Fruit fly (Drosophila melanogaster): ENCODE results near the gene GckIII.

GckIII gene

DNA sequence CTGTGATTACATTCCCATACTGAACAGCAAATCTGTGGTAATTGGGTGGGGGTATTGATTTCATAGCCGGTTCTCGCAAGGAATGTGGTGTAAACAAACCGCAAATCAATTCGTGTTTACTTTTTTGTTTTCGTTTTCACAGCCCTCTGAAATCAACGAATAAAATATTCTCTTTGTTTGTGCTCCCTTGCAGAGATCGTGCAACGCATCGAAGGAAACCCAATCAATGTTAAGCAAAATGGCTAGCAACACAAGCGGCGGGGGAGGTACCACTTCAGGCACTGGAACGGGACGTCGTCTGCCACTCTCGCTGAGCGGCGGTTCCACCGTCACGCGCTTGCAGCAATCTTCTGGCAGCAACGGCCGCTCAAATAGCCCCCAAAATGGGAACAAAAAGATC is 2.8 kb upstream of the GckIII start:
- no peak for TF ChIP-seq sage (GFP tag; optimal IDR thresholded peaks at IDR 0.05)
- TF ChIP-seq psq (GFP tag; optimal IDR thresholded peaks at IDR 0.05): no peak
- no peak for TF ChIP-seq Dif (GFP tag; optimal IDR thresholded peaks at IDR 0.05; ENCODE audit: partially characterized antibody)
- no peak for TF ChIP-seq h (GFP tag; optimal IDR thresholded peaks at IDR 0.05)
- TF ChIP-seq Hr83 (GFP tag; optimal IDR thresholded peaks at IDR 0.05; ENCODE audit: poor library complexity, severe bottlenecking): no peak
- TF ChIP-seq Vsx2 (GFP tag; optimal IDR thresholded peaks at IDR 0.05; ENCODE audit: partially characterized antibody): no peak
- TF ChIP-seq CG32264 (GFP tag; optimal IDR thresholded peaks at IDR 0.05): no peak
- TF ChIP-seq Jra (GFP tag; optimal IDR thresholded peaks at IDR 0.05): no peak
- TF ChIP-seq pan (optimal IDR thresholded peaks at IDR 0.05): no peak
- TF ChIP-seq usp (GFP tag; optimal IDR thresholded peaks at IDR 0.05): no peak

DNA sequence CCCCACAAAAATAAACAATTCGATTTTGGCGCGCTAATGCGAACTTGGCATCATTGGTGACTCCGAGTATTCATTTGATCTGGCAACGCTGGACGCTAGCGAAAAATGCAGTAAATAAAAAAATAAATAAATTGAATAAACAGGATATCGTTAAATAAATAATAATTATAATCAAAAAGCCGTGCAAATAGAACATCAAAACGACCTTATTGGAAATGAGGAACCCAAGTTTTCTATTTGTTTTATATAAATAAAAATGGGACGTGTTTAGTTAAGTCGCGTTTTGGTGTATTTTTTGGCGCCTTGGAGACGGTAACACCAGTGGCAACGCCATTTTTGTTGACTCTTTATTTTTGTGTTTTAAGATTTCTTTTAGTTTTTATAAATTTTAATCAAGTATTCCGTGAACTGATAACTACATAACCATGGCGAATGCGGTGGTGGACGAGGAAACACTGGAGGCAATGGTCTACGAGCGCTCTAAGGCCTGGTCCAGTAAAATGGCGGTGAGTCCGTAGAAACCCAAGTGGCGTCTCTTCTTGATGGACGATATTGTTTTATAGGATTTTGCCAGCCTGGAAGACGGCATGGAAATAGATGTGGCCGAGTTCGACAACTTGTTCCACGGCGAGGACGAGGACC is 2.8 kb downstream of the GckIII start, which contains the start of gene cal1:
cal1 (plus strand) TSS at position 304 of the 642 bp plus-strand sequence.
- TF ChIP-seq Hr83 (GFP tag; optimal IDR thresholded peaks at IDR 0.05; ENCODE audit: poor library complexity, severe bottlenecking): no peak
- no peak for TF ChIP-seq Rel (GFP tag; optimal IDR thresholded peaks at IDR 0.05)
- peak; percentile 83 for TF ChIP-seq Rel (tag; optimal IDR thresholded peaks at IDR 0.05)
- TF ChIP-seq CG32264 (GFP tag; optimal IDR thresholded peaks at IDR 0.05): no peak
- TF ChIP-seq Dif (GFP tag; optimal IDR thresholded peaks at IDR 0.05; ENCODE audit: partially characterized antibody): peak; percentile 32

DNA sequence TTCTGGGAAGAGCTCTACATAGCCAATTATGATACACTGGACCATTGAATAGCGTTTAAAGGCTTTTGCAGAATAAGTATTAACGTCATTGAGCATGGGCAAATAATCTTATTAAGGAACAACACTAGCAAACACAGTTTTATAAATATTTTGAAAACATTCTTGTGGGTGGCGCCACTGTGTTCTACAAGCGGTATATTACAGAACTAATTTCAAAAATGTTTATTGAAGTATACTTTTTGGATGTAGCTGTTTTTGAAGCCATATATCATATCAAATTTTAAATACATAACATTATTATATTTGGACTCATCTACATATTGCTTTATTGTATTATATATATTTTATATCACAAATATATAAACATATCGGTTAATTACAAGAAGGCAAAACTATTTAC is 23.6 kb downstream of the GckIII start:
- no peak for TF ChIP-seq N (GFP tag; optimal IDR thresholded peaks at IDR 0.05)
- no peak for TF ChIP-seq foxo (GFP tag; optimal IDR thresholded peaks at IDR 0.05)
- no peak for TF ChIP-seq fru (GFP tag; optimal IDR thresholded peaks at IDR 0.05)
- TF ChIP-seq lola (GFP tag; optimal IDR thresholded peaks at IDR 0.05): no peak
- TF ChIP-seq rgr (GFP tag; optimal IDR thresholded peaks at IDR 0.05): no peak
- TF ChIP-seq Myc (optimal IDR thresholded peaks at IDR 0.05): peak; percentile 58
- TF ChIP-seq brk (GFP tag; optimal IDR thresholded peaks at IDR 0.05): no peak

DNA sequence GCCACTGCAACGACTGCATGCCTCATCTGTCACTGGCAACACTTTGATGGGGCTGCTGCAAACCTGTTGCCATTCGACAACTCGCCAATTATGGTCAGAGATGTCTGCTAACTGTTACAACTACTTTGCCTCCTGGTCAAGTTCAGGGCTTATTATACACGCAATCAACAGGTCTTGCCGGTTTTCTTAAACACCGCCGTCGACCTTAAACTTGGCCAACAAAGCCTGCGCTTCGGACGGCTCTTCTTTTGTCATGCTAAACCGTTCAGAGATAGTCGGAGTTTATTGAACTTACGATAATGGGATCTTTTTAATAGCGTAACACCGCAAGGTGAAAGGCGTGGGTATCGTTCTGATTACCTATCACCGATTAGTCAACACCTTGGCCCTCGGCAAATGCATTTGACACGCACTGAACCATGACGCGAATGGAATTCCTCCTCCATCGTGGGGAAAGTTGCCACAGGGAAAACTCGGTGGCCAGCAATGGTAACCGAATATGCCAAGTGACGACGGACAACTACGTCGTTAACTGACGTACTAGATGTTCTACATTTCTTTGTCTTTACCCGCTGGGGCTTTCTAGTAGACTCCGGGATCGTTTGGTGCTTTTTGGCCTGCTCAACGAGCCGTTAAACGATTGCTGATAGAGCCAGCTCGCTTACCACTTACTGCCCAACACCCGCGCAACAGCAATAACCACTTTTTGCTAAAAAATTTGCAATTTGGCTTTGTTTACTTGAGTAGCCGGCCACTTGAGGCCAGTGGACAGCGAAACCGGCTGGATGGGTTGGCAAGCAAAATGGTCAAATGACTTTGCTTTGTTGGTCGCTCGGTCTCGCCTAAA is 25.8 kb downstream of the GckIII start:
- TF ChIP-seq h (GFP tag; optimal IDR thresholded peaks at IDR 0.05) (peak; percentile 58), Sp1 (GFP tag; optimal IDR thresholded peaks at IDR 0.05) (no peak), Vsx2 (GFP tag; optimal IDR thresholded peaks at IDR 0.05; ENCODE audit: partially characterized antibody) (peak; percentile 35), Rel (GFP tag; optimal IDR thresholded peaks at IDR 0.05) (no peak), Rel (tag; optimal IDR thresholded peaks at IDR 0.05) (peak; percentile 62)

DNA sequence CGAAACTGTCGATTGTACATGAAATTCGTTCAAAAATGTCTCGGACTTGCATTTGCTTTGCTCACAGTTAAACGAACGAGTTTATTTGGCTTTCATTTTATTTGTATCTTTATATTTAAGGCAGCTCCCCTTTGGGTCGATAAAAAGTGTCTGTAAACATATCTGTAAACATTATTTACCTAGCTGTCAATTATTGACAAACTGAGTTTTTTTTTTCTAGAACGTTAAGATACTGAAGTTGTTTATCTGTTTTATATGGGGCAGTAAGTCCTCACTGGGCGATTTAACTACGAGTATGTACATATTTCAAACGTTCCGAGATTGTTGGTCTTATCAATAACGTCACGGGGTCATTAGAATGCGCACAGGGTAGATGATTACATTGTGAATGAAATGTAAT is 30.4 kb downstream of the GckIII start:
- peak; percentile 24 for TF ChIP-seq brk (GFP tag; optimal IDR thresholded peaks at IDR 0.05)
- TF ChIP-seq Hnf4 (GFP tag; optimal IDR thresholded peaks at IDR 0.05): peak; percentile 3
- peak; percentile 61 for TF ChIP-seq Hr83 (GFP tag; optimal IDR thresholded peaks at IDR 0.05; ENCODE audit: poor library complexity, severe bottlenecking)
- no peak for TF ChIP-seq Jra (GFP tag; optimal IDR thresholded peaks at IDR 0.05)
- TF ChIP-seq dsf (GFP tag; optimal IDR thresholded peaks at IDR 0.05; ENCODE audit: borderline replicate concordance): no peak
- TF ChIP-seq h (GFP tag; optimal IDR thresholded peaks at IDR 0.05): peak; percentile 40
- peak; percentile 42 for TF ChIP-seq sage (GFP tag; optimal IDR thresholded peaks at IDR 0.05)

DNA sequence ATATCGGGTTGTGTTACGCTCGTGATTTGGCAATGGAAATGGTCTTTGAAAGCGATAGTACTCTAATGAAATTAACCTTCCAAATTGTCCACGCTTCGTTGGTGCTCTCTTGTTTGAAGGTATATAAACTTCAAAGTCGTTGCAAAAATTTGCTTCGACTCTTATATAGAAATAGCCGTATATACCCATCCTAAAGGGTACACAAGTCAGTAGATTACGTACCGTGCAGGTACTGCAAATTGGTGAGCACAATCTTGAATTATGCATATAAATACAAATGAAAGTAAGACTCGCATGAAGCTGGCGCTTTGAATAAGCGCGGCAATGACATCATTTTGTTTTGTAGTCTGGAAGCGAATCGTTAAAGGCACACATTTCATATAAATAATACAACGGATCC is 30.9 kb downstream of the GckIII start:
- no peak for TF ChIP-seq usp (GFP tag; optimal IDR thresholded peaks at IDR 0.05)
- TF ChIP-seq dmrt93B (GFP tag; optimal IDR thresholded peaks at IDR 0.05): peak; percentile 17
- TF ChIP-seq brk (GFP tag; optimal IDR thresholded peaks at IDR 0.05): no peak
- no peak for TF ChIP-seq jim (GFP tag; optimal IDR thresholded peaks at IDR 0.05)
- TF ChIP-seq Mio (GFP tag; optimal IDR thresholded peaks at IDR 0.05): no peak
- TF ChIP-seq Hr83 (GFP tag; optimal IDR thresholded peaks at IDR 0.05; ENCODE audit: poor library complexity, severe bottlenecking): peak; percentile 47
- TF ChIP-seq Dif (GFP tag; optimal IDR thresholded peaks at IDR 0.05; ENCODE audit: partially characterized antibody): no peak
- TF ChIP-seq woc (GFP tag; optimal IDR thresholded peaks at IDR 0.05): peak; percentile 8
- peak; percentile 28 for TF ChIP-seq OdsH (GFP tag; optimal IDR thresholded peaks at IDR 0.05)
- TF ChIP-seq HLH106 (tag; optimal IDR thresholded peaks at IDR 0.05): peak; percentile 14
- TF ChIP-seq lola (GFP tag; optimal IDR thresholded peaks at IDR 0.05): no peak
- no peak for TF ChIP-seq Jra (GFP tag; optimal IDR thresholded peaks at IDR 0.05)
- TF ChIP-seq Vsx2 (GFP tag; optimal IDR thresholded peaks at IDR 0.05; ENCODE audit: partially characterized antibody): no peak
- peak in 1 of 2 experiments; percentile 68 for TF ChIP-seq foxo (GFP tag; optimal IDR thresholded peaks at IDR 0.05)
- TF ChIP-seq rgr (GFP tag; optimal IDR thresholded peaks at IDR 0.05): peak; percentile 26
- no peak for TF ChIP-seq CrebA (GFP tag; optimal IDR thresholded peaks at IDR 0.05; ENCODE audit: borderline replicate concordance)
- TF ChIP-seq tai (GFP tag; optimal IDR thresholded peaks at IDR 0.05): peak; percentile 2
- TF ChIP-seq br (GFP tag; optimal IDR thresholded peaks at IDR 0.05): peak; percentile 68
- no peak for TF ChIP-seq Dfd (GFP tag; optimal IDR thresholded peaks at IDR 0.05)
- no peak for TF ChIP-seq Abd-B (GFP tag; optimal IDR thresholded peaks at IDR 0.05)
- peak; percentile 58 for TF ChIP-seq fru (GFP tag; optimal IDR thresholded peaks at IDR 0.05)
- TF ChIP-seq ey (GFP tag; optimal IDR thresholded peaks at IDR 0.05): peak; percentile 62
- TF ChIP-seq Myc (optimal IDR thresholded peaks at IDR 0.05): no peak
- peak; percentile 17 for TF ChIP-seq Hnf4 (GFP tag; optimal IDR thresholded peaks at IDR 0.05)
- TF ChIP-seq h (GFP tag; optimal IDR thresholded peaks at IDR 0.05): peak; percentile 22
- no peak for TF ChIP-seq sv (GFP tag; optimal IDR thresholded peaks at IDR 0.05)
- no peak for TF ChIP-seq Sp1 (GFP tag; optimal IDR thresholded peaks at IDR 0.05)

All from whole organism, wandering third instar larva.